Fruit fly (Drosophila melanogaster) whole organism, prepupa: ENCODE measurements around the gene CG34138.
A peak's percentile ranks its signal among the peaks of the same experiment; 100 is the strongest.

Experiments
- Blimp-1 ChIP-seq: fragments of 200-800 bp; sonication (Bioruptor generic); optimal IDR thresholded peaks from 3 replicates; lab custom pipeline; 2017; ENCODE audit warnings: missing biosample characterization, missing genetic modification characterization, mild to moderate bottlenecking, moderate library complexity, missing genetic modification reagents
- CG10631 ChIP-seq: fragments of 200-800 bp; sonication (Bioruptor generic); optimal IDR thresholded peaks from 2 replicates; lab custom pipeline; 2016; ENCODE audit warnings: missing biosample characterization, missing genetic modification characterization
- CG10669 ChIP-seq: fragments of 200-800 bp; sonication (Bioruptor generic); optimal IDR thresholded peaks from 3 replicates; lab custom pipeline; 2018; ENCODE audit warnings: missing biosample characterization, mild to moderate bottlenecking, missing genetic modification characterization, moderate library complexity
- CG11294 ChIP-seq: fragments of 200-800 bp; sonication (Bioruptor generic); IDR thresholded peaks from 2 replicates; pipeline ENCODE4 v1.3.6; 2022; ENCODE audit warnings: missing biosample characterization, missing genetic modification characterization
- CG11762 ChIP-seq: fragments of 200-800 bp; sonication (Bioruptor generic); optimal IDR thresholded peaks from 3 replicates; lab custom pipeline; 2016; ENCODE audit warnings: missing biosample characterization, missing genetic modification characterization; ENCODE audit not compliant: insufficient read depth
- CG11902 ChIP-seq: fragments of 200-800 bp; sonication (Bioruptor generic); optimal IDR thresholded peaks from 3 replicates; lab custom pipeline; 2016; ENCODE audit warnings: missing biosample characterization, missing genetic modification characterization
- CG15336 ChIP-seq: fragments of 200-800 bp; sonication (Bioruptor generic); IDR thresholded peaks from 2 replicates; pipeline ENCODE4 v1.3.6; 2022; ENCODE audit warnings: missing biosample characterization, missing genetic modification characterization
- CG16779 ChIP-seq: fragments of 200-800 bp; sonication (Bioruptor generic); optimal IDR thresholded peaks from 3 replicates; lab custom pipeline; 2017; ENCODE audit warnings: missing biosample characterization, mild to moderate bottlenecking, missing genetic modification characterization
- CG31627 ChIP-seq: fragments of 200-800 bp; sonication (Bioruptor generic); optimal IDR thresholded peaks from 3 replicates; lab custom pipeline; 2016; ENCODE audit warnings: missing biosample characterization, missing genetic modification characterization
- CG3919 ChIP-seq: fragments of 200-800 bp; sonication (Bioruptor generic); optimal IDR thresholded peaks from 3 replicates; lab custom pipeline; 2016; ENCODE audit warnings: missing biosample characterization, missing genetic modification characterization
- CG4318 ChIP-seq: fragments of 200-800 bp; sonication (Bioruptor generic); optimal IDR thresholded peaks from 3 replicates; lab custom pipeline; 2017; ENCODE audit warnings: missing biosample characterization, mild to moderate bottlenecking, missing genetic modification characterization
- CG6163 ChIP-seq: fragments of 200-800 bp; sonication (Bioruptor generic); IDR thresholded peaks from 3 replicates; pipeline ENCODE4 v1.3.6; 2022; ENCODE audit warnings: missing biosample characterization, missing genetic modification characterization
- CG6276 ChIP-seq: fragments of 200-800 bp; sonication (Bioruptor generic); optimal IDR thresholded peaks from 2 replicates; lab custom pipeline; 2017; ENCODE audit warnings: missing biosample characterization, mild to moderate bottlenecking, missing genetic modification characterization
- CG6792 ChIP-seq: fragments of 200-800 bp; sonication (Bioruptor generic); optimal IDR thresholded peaks from 3 replicates; lab custom pipeline; 2016; ENCODE audit warnings: missing biosample characterization, missing genetic modification characterization
- CG6808 ChIP-seq: fragments of 200-800 bp; sonication (Bioruptor generic); optimal IDR thresholded peaks from 3 replicates; lab custom pipeline; 2017; ENCODE audit warnings: missing biosample characterization, missing genetic modification characterization, mild to moderate bottlenecking, moderate library complexity, missing genetic modification reagents
- CG7368 ChIP-seq: fragments of 200-800 bp; sonication (Bioruptor generic); optimal IDR thresholded peaks from 3 replicates; lab custom pipeline; 2016; ENCODE audit warnings: missing biosample characterization, missing genetic modification characterization
- CG8119 ChIP-seq: fragments of 200-800 bp; sonication (Bioruptor generic); IDR thresholded peaks from 3 replicates; pipeline ENCODE4 v1.3.6; 2022; ENCODE audit warnings: missing biosample characterization, missing genetic modification characterization
- CG8632 ChIP-seq: fragments of 200-800 bp; sonication (Bioruptor generic); optimal IDR thresholded peaks from 3 replicates; lab custom pipeline; 2016; ENCODE audit warnings: missing biosample characterization, missing genetic modification characterization
- CG9139 ChIP-seq: fragments of 200-800 bp; sonication (Bioruptor generic); optimal IDR thresholded peaks from 3 replicates; lab custom pipeline; 2017; ENCODE audit warnings: missing biosample characterization, mild to moderate bottlenecking, missing genetic modification characterization
- Eip93F ChIP-seq: fragments of 200-800 bp; sonication (Bioruptor generic); optimal IDR thresholded peaks from 2 replicates; lab custom pipeline; 2016; ENCODE audit warnings: missing biosample characterization, mild to moderate bottlenecking, missing genetic modification characterization
- Ets21C ChIP-seq: fragments of 200-800 bp; sonication (Bioruptor generic); optimal IDR thresholded peaks from 3 replicates; lab custom pipeline; 2016; ENCODE audit warnings: missing biosample characterization, missing genetic modification characterization
- Ets96B ChIP-seq: fragments of 200-800 bp; optimal IDR thresholded peaks from 2 replicates; lab custom pipeline; 2019; ENCODE audit warnings: missing biosample characterization, mild to moderate bottlenecking, missing genetic modification characterization, moderate library complexity
- Gug ChIP-seq: fragments of 200-800 bp; sonication (Bioruptor generic); IDR thresholded peaks from 2 replicates; pipeline ENCODE4 v1.3.6; 2022; ENCODE audit warnings: missing biosample characterization, missing genetic modification characterization
- Hr38 ChIP-seq: sonication (Bioruptor generic); optimal IDR thresholded peaks from 2 replicates; lab custom pipeline; 2016; ENCODE audit warnings: missing biosample characterization, missing genetic modification characterization
- Hr39 ChIP-seq: fragments of 200-800 bp; sonication (Bioruptor generic); optimal IDR thresholded peaks from 2 replicates; lab custom pipeline; 2016; ENCODE audit warnings: missing biosample characterization, missing genetic modification characterization
- Hr4 ChIP-seq: fragments of 200-800 bp; sonication (Bioruptor generic); optimal IDR thresholded peaks from 3 replicates; lab custom pipeline; 2016; ENCODE audit warnings: missing biosample characterization, missing genetic modification characterization
- Met ChIP-seq: fragments of 200-800 bp; sonication (Bioruptor generic); optimal IDR thresholded peaks from 3 replicates; lab custom pipeline; 2016; ENCODE audit warnings: missing biosample characterization, missing genetic modification characterization
- Smox ChIP-seq: fragments of 200-800 bp; sonication (Bioruptor generic); optimal IDR thresholded peaks from 3 replicates; lab custom pipeline; 2016; ENCODE audit warnings: missing biosample characterization, missing genetic modification characterization
- Sox102F ChIP-seq: fragments of 200-800 bp; sonication (Bioruptor generic); optimal IDR thresholded peaks from 2 replicates; lab custom pipeline; 2016; ENCODE audit warnings: missing biosample characterization, mild to moderate bottlenecking, missing genetic modification characterization
- Sox14 ChIP-seq: fragments of 200-800 bp; sonication (Bioruptor generic); optimal IDR thresholded peaks from 3 replicates; lab custom pipeline; 2016; ENCODE audit warnings: missing biosample characterization, missing genetic modification characterization
- Sox15 ChIP-seq: fragments of 200-800 bp; sonication (Bioruptor generic); optimal IDR thresholded peaks from 3 replicates; lab custom pipeline; 2016; ENCODE audit warnings: missing biosample characterization, missing genetic modification characterization
- achi ChIP-seq: fragments of 200-800 bp; sonication (Bioruptor generic); optimal IDR thresholded peaks from 3 replicates; lab custom pipeline; 2016; ENCODE audit warnings: missing biosample characterization, missing genetic modification characterization
- acj6 ChIP-seq: fragments of 200-800 bp; sonication (Bioruptor generic); optimal IDR thresholded peaks from 3 replicates; lab custom pipeline; 2016; ENCODE audit warnings: missing biosample characterization, missing genetic modification characterization
- cyc ChIP-seq: fragments of 200-800 bp; sonication (Bioruptor generic); optimal IDR thresholded peaks from 3 replicates; lab custom pipeline; 2016; ENCODE audit warnings: missing biosample characterization, missing genetic modification characterization
- dsx ChIP-seq: fragments of 200-800 bp; optimal IDR thresholded peaks from 3 replicates; lab custom pipeline; 2019; ENCODE audit warnings: missing biosample characterization, mild to moderate bottlenecking, missing genetic modification characterization, moderate library complexity; ENCODE audit not compliant: poor library complexity, severe bottlenecking
- eg ChIP-seq: fragments of 200-800 bp; sonication (Bioruptor generic); IDR thresholded peaks from 3 replicates; pipeline ENCODE4 v1.3.6; 2022; ENCODE audit warnings: missing biosample characterization, missing genetic modification characterization
- fd85E ChIP-seq: fragments of 200-800 bp; sonication (Bioruptor generic); optimal IDR thresholded peaks from 3 replicates; lab custom pipeline; 2016; ENCODE audit warnings: missing biosample characterization, missing genetic modification characterization
- fkh ChIP-seq: fragments of 200-800 bp; sonication (Bioruptor generic); optimal IDR thresholded peaks from 3 replicates; lab custom pipeline; 2017; ENCODE audit warnings: missing biosample characterization, mild to moderate bottlenecking, missing genetic modification characterization, moderate library complexity
- lz ChIP-seq: fragments of 200-800 bp; sonication (Bioruptor generic); optimal IDR thresholded peaks from 3 replicates; lab custom pipeline; 2016; ENCODE audit warnings: missing biosample characterization, missing genetic modification characterization
- net ChIP-seq: fragments of 200-800 bp; sonication (Bioruptor generic); optimal IDR thresholded peaks from 3 replicates; lab custom pipeline; 2016; ENCODE audit warnings: missing biosample characterization, missing genetic modification characterization
- spab ChIP-seq: fragments of 200-800 bp; sonication (Bioruptor generic); optimal IDR thresholded peaks from 2 replicates; lab custom pipeline; 2017; ENCODE audit warnings: missing biosample characterization, mild to moderate bottlenecking, missing genetic modification characterization, missing genetic modification reagents
- svp ChIP-seq: fragments of 200-800 bp; sonication (Bioruptor generic); peaks from one replicate; lab custom pipeline; 2016; ENCODE audit warnings: missing biosample characterization, missing genetic modification characterization

The CG34138 gene

DNA sequence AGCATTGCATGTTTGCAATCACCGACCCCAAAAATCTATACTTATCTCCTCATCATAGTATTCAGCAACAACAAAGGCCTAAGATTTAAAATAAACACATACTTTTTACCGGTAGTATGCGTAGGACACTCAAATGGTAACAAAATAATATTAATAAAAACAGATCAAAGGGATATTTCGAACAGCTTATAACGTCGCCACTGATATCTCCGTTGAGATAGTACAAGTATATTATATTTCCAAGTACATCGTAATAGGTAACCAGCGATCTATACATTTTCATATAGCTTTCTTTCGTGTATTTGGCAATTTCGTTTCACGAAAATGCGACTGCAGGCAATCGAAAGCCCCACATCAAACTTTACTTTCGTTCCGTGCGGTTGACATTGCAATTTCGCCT, 31.8 kb upstream of the CG34138 start, which contains the start of gene CG7342 (continued):
- TF ChIP-seq CG6792 (GFP tag; lab: Kevin White, UChicago) = no peak
- peak; percentile 64 for TF ChIP-seq CG31627 (GFP tag; lab: Kevin White, UChicago)
- peak; percentile 31 for TF ChIP-seq Ets21C (GFP tag; lab: Kevin White, UChicago)
- TF ChIP-seq CG4318 (GFP tag; lab: Kevin White, UChicago) = no peak
- no peak for TF ChIP-seq CG6276 (GFP tag; lab: Kevin White, UChicago)
- no peak for TF ChIP-seq eg
- TF ChIP-seq svp = peak; percentile 83
- no peak for TF ChIP-seq Gug (GFP tag; lab: Robert Waterston, UW)
- TF ChIP-seq fkh = no peak
- TF ChIP-seq CG16779 (tag; lab: Kevin White, UChicago) = no peak
- peak; percentile 71 for TF ChIP-seq Sox102F (GFP tag; lab: Kevin White, UChicago)
- TF ChIP-seq CG11902 (GFP tag; lab: Kevin White, UChicago) = no peak
- no peak for TF ChIP-seq cyc (GFP tag; lab: Kevin White, UChicago)
- no peak for TF ChIP-seq CG8119 (GFP tag; lab: Robert Waterston, UW)
- TF ChIP-seq CG10631 (GFP tag; lab: Kevin White, UChicago) = no peak
- no peak for TF ChIP-seq Blimp-1
- peak; percentile 67 for TF ChIP-seq Met
- no peak for TF ChIP-seq spab (GFP tag; lab: Kevin White, UChicago)
- no peak for TF ChIP-seq Hr4
- no peak for TF ChIP-seq CG11294 (GFP tag; lab: Robert Waterston, UW)
- TF ChIP-seq Sox14 = no peak
- peak; percentile 51 for TF ChIP-seq lz
- TF ChIP-seq CG8632 (GFP tag; lab: Kevin White, UChicago) = no peak
- no peak for TF ChIP-seq fd85E (GFP tag; lab: Kevin White, UChicago)
- no peak for TF ChIP-seq CG15336 (GFP tag; lab: Robert Waterston, UW)
- TF ChIP-seq CG6808 (GFP tag; lab: Kevin White, UChicago) = no peak
- TF ChIP-seq Hr39 (GFP tag; lab: Kevin White, UChicago) = peak; percentile 65
- no peak for TF ChIP-seq achi (GFP tag; lab: Kevin White, UChicago)
- no peak for TF ChIP-seq CG9139 (GFP tag; lab: Kevin White, UChicago)
- TF ChIP-seq acj6 (GFP tag; lab: Kevin White, UChicago) = no peak
- no peak for TF ChIP-seq Eip93F (GFP tag; lab: Kevin White, UChicago)
- TF ChIP-seq Smox (GFP tag; lab: Kevin White, UChicago) = peak; percentile 65

- TF ChIP-seq Hr4 (no peak), net (GFP tag; lab: Kevin White, UChicago) (no peak), CG31627 (GFP tag; lab: Kevin White, UChicago) (no peak), CG8632 (GFP tag; lab: Kevin White, UChicago) (no peak), CG7368 (no peak), Gug (GFP tag; lab: Robert Waterston, UW) (no peak), Ets96B (tag; lab: Kevin White, UChicago) (no peak), Hr38 (GFP tag; lab: Kevin White, UChicago) (no peak), CG6276 (GFP tag; lab: Kevin White, UChicago) (no peak), Sox15 (GFP tag; lab: Kevin White, UChicago) (no peak), CG11294 (GFP tag; lab: Robert Waterston, UW) (no peak), CG16779 (tag; lab: Kevin White, UChicago) (no peak), spab (GFP tag; lab: Kevin White, UChicago) (no peak), Sox102F (GFP tag; lab: Kevin White, UChicago) (no peak), achi (GFP tag; lab: Kevin White, UChicago) (no peak), CG6163 (GFP tag; lab: Robert Waterston, UW) (no peak), dsx (GFP tag; lab: Kevin White, UChicago) (no peak), CG11762 (GFP tag; lab: Kevin White, UChicago) (no peak), CG3919 (GFP tag; lab: Kevin White, UChicago) (no peak), CG10669 (GFP tag; lab: Kevin White, UChicago) (no peak)
These were observed 27.8 kb upstream of the CG34138 start, which contains the start of gene CG17751 for dm6 chr3R:19606954-19607353. TSS of gene CG17751 (plus strand) at chr3R:19607254.
